Worm (Caenorhabditis elegans) whole organism, L3 larva: ENCODE measurements around the gene Y39A1A.17.

Experiments used
- R02D3.7 ChIP-seq: fragments of 150-350 bp; optimal IDR thresholded peaks from 2 replicates; lab custom pipeline; 2014; ENCODE audit warnings: missing biosample characterization, missing genetic modification characterization
- aly-2 ChIP-seq: fragments of 150-350 bp; optimal IDR thresholded peaks from 2 replicates; lab custom pipeline; 2014; ENCODE audit warnings: missing biosample characterization, missing genetic modification characterization
- ama-1 ChIP-seq: fragments of 150-350 bp; optimal IDR thresholded peaks from 2 replicates; lab custom pipeline; 2018
- ceh-16 ChIP-seq: sonication (generic microtip); optimal IDR thresholded peaks from 2 replicates; lab custom pipeline; 2017; ENCODE audit warnings: missing biosample characterization, missing genetic modification characterization
- ceh-28 ChIP-seq: fragments of 150-350 bp; optimal IDR thresholded peaks from 2 replicates; lab custom pipeline; 2014; ENCODE audit warnings: missing biosample characterization, missing genetic modification reagents, missing genetic modification characterization
- ceh-82 ChIP-seq: fragments of 150-350 bp; optimal IDR thresholded peaks from 2 replicates; lab custom pipeline; 2014; ENCODE audit warnings: missing biosample characterization, missing genetic modification characterization
- ceh-9 ChIP-seq: sonication (generic microtip); optimal IDR thresholded peaks from 2 replicates; lab custom pipeline; 2018; ENCODE audit warnings: missing biosample characterization, missing genetic modification characterization
- daf-12 ChIP-seq: fragments of 150-350 bp; optimal IDR thresholded peaks from 2 replicates; lab custom pipeline; 2014; ENCODE audit warnings: missing biosample characterization, missing genetic modification reagents, missing genetic modification characterization
- egl-27 ChIP-seq: sonication (generic microtip); optimal IDR thresholded peaks from 4 replicates; lab custom pipeline; 2017; ENCODE audit warnings: missing biosample characterization, missing genetic modification reagents, missing genetic modification characterization
- elt-1 ChIP-seq: fragments of 150-350 bp; optimal IDR thresholded peaks from 2 replicates; lab custom pipeline; 2014; ENCODE audit warnings: missing biosample characterization, missing genetic modification characterization
- elt-2 ChIP-seq: sonication (generic microtip); optimal IDR thresholded peaks from 2 replicates; lab custom pipeline; 2016; ENCODE audit warnings: missing genetic modification reagents, mild to moderate bottlenecking, missing genetic modification characterization, missing compliant biosample characterization
- elt-3 ChIP-seq, 3 experiments: fragments of 150-350 bp in 1 of 3; sonication (generic microtip) in 2 of 3; optimal IDR thresholded peaks; 2 replicates in 2 of 3; 4 replicates in 1 of 3; lab custom pipeline; 2014 to 2017; ENCODE audit warnings: missing biosample characterization in 3 of 3, missing genetic modification characterization in 3 of 3
- fkh-10 ChIP-seq: sonication (generic microtip); optimal IDR thresholded peaks from 2 replicates; lab custom pipeline; 2017; ENCODE audit warnings: missing biosample characterization, missing genetic modification reagents, missing genetic modification characterization
- fkh-2 ChIP-seq: fragments of 150-350 bp; optimal IDR thresholded peaks from 2 replicates; lab custom pipeline; 2014; ENCODE audit warnings: missing biosample characterization, missing genetic modification reagents, missing genetic modification characterization
- fos-1 ChIP-seq: fragments of 150-350 bp; optimal IDR thresholded peaks from 2 replicates; lab custom pipeline; 2014; ENCODE audit warnings: missing biosample characterization, missing genetic modification characterization
- hmg-11 ChIP-seq: sonication (generic microtip); optimal IDR thresholded peaks from 2 replicates; lab custom pipeline; 2016; ENCODE audit warnings: missing genetic modification characterization, missing compliant biosample characterization
- jun-1 ChIP-seq: fragments of 150-350 bp; optimal IDR thresholded peaks from 2 replicates; lab custom pipeline; 2014; ENCODE audit warnings: missing biosample characterization, missing genetic modification reagents, missing genetic modification characterization
- lin-15B ChIP-seq: fragments of 150-350 bp; optimal IDR thresholded peaks from 2 replicates; lab custom pipeline; 2014; ENCODE audit warnings: missing biosample characterization, missing genetic modification characterization
- lsy-12 ChIP-seq: sonication (generic microtip); optimal IDR thresholded peaks from 2 replicates; lab custom pipeline; 2016; ENCODE audit warnings: mild to moderate bottlenecking, missing genetic modification characterization, missing compliant biosample characterization
- mdl-1 ChIP-seq: fragments of 150-350 bp; optimal IDR thresholded peaks from 2 replicates; lab custom pipeline; 2014; ENCODE audit warnings: missing biosample characterization, missing genetic modification characterization
- mml-1 ChIP-seq: fragments of 150-350 bp; sonication (generic microtip); optimal IDR thresholded peaks from 3 replicates; lab custom pipeline; 2014; ENCODE audit warnings: missing biosample characterization, missing genetic modification characterization
- nhr-11 ChIP-seq: fragments of 150-350 bp; optimal IDR thresholded peaks from 2 replicates; lab custom pipeline; 2014; ENCODE audit warnings: missing biosample characterization, missing genetic modification characterization
- nhr-12 ChIP-seq: fragments of 150-350 bp; optimal IDR thresholded peaks from 2 replicates; lab custom pipeline; 2014; ENCODE audit warnings: missing biosample characterization, missing genetic modification characterization
- nhr-23 ChIP-seq: fragments of 150-350 bp; optimal IDR thresholded peaks from 2 replicates; lab custom pipeline; 2014; ENCODE audit warnings: missing biosample characterization, missing genetic modification reagents, missing genetic modification characterization
- nhr-237 ChIP-seq: fragments of 150-350 bp; optimal IDR thresholded peaks from 2 replicates; lab custom pipeline; 2014; ENCODE audit warnings: missing biosample characterization, missing genetic modification characterization
- nhr-25 ChIP-seq: sonication (generic microtip); optimal IDR thresholded peaks from 2 replicates; lab custom pipeline; 2017; ENCODE audit warnings: missing biosample characterization, missing genetic modification characterization
- nhr-43 ChIP-seq: sonication (generic microtip); optimal IDR thresholded peaks from 2 replicates; lab custom pipeline; 2016; ENCODE audit warnings: mild to moderate bottlenecking, missing genetic modification characterization, missing compliant biosample characterization; ENCODE audit not compliant: poor library complexity, severe bottlenecking
- nhr-76 ChIP-seq: fragments of 150-350 bp; sonication (generic microtip); optimal IDR thresholded peaks from 5 replicates; lab custom pipeline; 2014; ENCODE audit warnings: missing biosample characterization, missing genetic modification characterization
- nhr-77 ChIP-seq: fragments of 150-350 bp; optimal IDR thresholded peaks from 2 replicates; lab custom pipeline; 2014; ENCODE audit warnings: missing biosample characterization, missing genetic modification characterization
- pha-4 ChIP-seq: fragments of 150-350 bp; optimal IDR thresholded peaks from 2 replicates; lab custom pipeline; 2014; ENCODE audit warnings: missing biosample characterization, missing genetic modification reagents, missing genetic modification characterization
- pqm-1 ChIP-seq: fragments of 150-350 bp; optimal IDR thresholded peaks from 2 replicates; lab custom pipeline; 2017; ENCODE audit warnings: missing biosample characterization, missing genetic modification characterization, inconsistent platforms
- snpc-4 ChIP-seq: fragments of 150-350 bp; optimal IDR thresholded peaks from 2 replicates; lab custom pipeline; 2014; ENCODE audit warnings: missing biosample characterization, missing genetic modification characterization
- tbx-2 ChIP-seq: sonication (generic microtip); optimal IDR thresholded peaks from 2 replicates; lab custom pipeline; 2016; ENCODE audit warnings: mild to moderate bottlenecking, missing genetic modification characterization, missing compliant biosample characterization
- unc-39 ChIP-seq: sonication (generic microtip); optimal IDR thresholded peaks from 4 replicates; lab custom pipeline; 2017; ENCODE audit warnings: missing biosample characterization, missing genetic modification characterization
- unc-62 ChIP-seq: fragments of 150-350 bp; sonication (generic microtip); optimal IDR thresholded peaks from 4 replicates; lab custom pipeline; 2014; ENCODE audit warnings: missing biosample characterization, missing genetic modification reagents, missing genetic modification characterization
- zag-1 ChIP-seq: fragments of 150-350 bp; optimal IDR thresholded peaks from 2 replicates; lab custom pipeline; 2014; ENCODE audit warnings: missing biosample characterization, missing genetic modification characterization
- ztf-4 ChIP-seq: fragments of 150-350 bp; optimal IDR thresholded peaks from 2 replicates; lab custom pipeline; 2014; ENCODE audit warnings: missing biosample characterization, missing genetic modification characterization

Y39A1A.17 gene

ce11 chrIII:10717479-10717878 is 26.6 kb upstream of the Y39A1A.17 start (continued):
- no peak for TF ChIP-seq nhr-12 (tag; lab: Kevin White, UChicago)
- no peak for TF ChIP-seq lin-15B (tag; lab: Kevin White, UChicago)
- TF ChIP-seq ceh-16 (tag; lab: Kevin White, UChicago) = no peak
- TF ChIP-seq nhr-23 (tag; lab: Kevin White, UChicago) = peak; percentile 87
- TF ChIP-seq tbx-2 (tag; lab: Kevin White, UChicago) = peak; percentile 41
- TF ChIP-seq unc-62 (GFP tag; lab: Kevin White, UChicago) = no peak
- peak; percentile 93 for TF ChIP-seq nhr-25 (tag; lab: Kevin White, UChicago)
- TF ChIP-seq ceh-82 (tag; lab: Kevin White, UChicago) = no peak
- peak; percentile 87 for TF ChIP-seq ztf-4 (tag; lab: Kevin White, UChicago)
- TF ChIP-seq hmg-11 (tag; lab: Kevin White, UChicago) = no peak
- TF ChIP-seq elt-3 (tag; optimal IDR thresholded peaks at IDR 0.05; lab: Kevin White, UChicago) = peak; percentile 41 to 67 (median 55)
- peak; percentile 96 for TF ChIP-seq nhr-43 (tag; lab: Kevin White, UChicago)
- TF ChIP-seq nhr-77 (tag; lab: Kevin White, UChicago) = no peak
- peak; percentile 42 for TF ChIP-seq jun-1 (tag; lab: Kevin White, UChicago)

- no peak for TF ChIP-seq aly-2 (tag; lab: Kevin White, UChicago)
- TF ChIP-seq ceh-9 = no peak
- TF ChIP-seq fos-1 (tag; lab: Kevin White, UChicago) = no peak
- TF ChIP-seq nhr-25 (tag; lab: Kevin White, UChicago) = no peak
- TF ChIP-seq zag-1 = no peak
- TF ChIP-seq hmg-11 (tag; lab: Kevin White, UChicago) = no peak
- peak; percentile 3 for TF ChIP-seq elt-2 (tag; lab: Kevin White, UChicago)
- TF ChIP-seq nhr-77 (tag; lab: Kevin White, UChicago) = no peak
- TF ChIP-seq ama-1 (lab: Kevin White, UChicago) = peak; percentile 27
- TF ChIP-seq unc-39 (tag; lab: Kevin White, UChicago) = no peak
- no peak for TF ChIP-seq pqm-1
These were observed 25.2 kb upstream of the Y39A1A.17 start, which contains the start of gene W09D10.4 for ce11 chrIII:10716091-10716490. W09D10.4 (minus strand) TSS chrIII:10716191.

- TF ChIP-seq unc-62 (GFP tag; lab: Kevin White, UChicago) = no peak
- peak; percentile 33 for TF ChIP-seq ama-1 (lab: Kevin White, UChicago)
These were observed 23.6 kb upstream of the Y39A1A.17 start for ce11 chrIII:10714541-10714940.

- peak; percentile 49 for TF ChIP-seq pha-4 (tag; lab: Kevin White, UChicago)
- peak; percentile 55 for TF ChIP-seq ceh-28 (tag; lab: Kevin White, UChicago)
- TF ChIP-seq nhr-11 = no peak
- peak; percentile 29 for TF ChIP-seq pqm-1
- peak; percentile 47 for TF ChIP-seq elt-2 (tag; lab: Kevin White, UChicago)
- peak; percentile 68 for TF ChIP-seq lsy-12
- TF ChIP-seq nhr-23 (tag; lab: Kevin White, UChicago) = peak; percentile 72
- peak; percentile 90 for TF ChIP-seq ama-1 (lab: Kevin White, UChicago)
- no peak for TF ChIP-seq snpc-4 (tag; lab: Kevin White, UChicago)
- TF ChIP-seq nhr-43 (tag; lab: Kevin White, UChicago) = peak; percentile 47
- TF ChIP-seq ztf-4 (tag; lab: Kevin White, UChicago) = peak; percentile 43
These were observed 20.3 kb upstream of the Y39A1A.17 start, which contains the start of gene W09D10.5 for ce11 chrIII:10711192-10711673. W09D10.5 (minus strand) TSS chrIII:10711536.

ce11 chrIII:10709676-10710075 is 18.8 kb upstream of the Y39A1A.17 start:
- TF ChIP-seq daf-12 (tag; lab: Kevin White, UChicago) (no peak), nhr-237 (tag; lab: Kevin White, UChicago) (no peak), fkh-2 (tag; lab: Kevin White, UChicago) (no peak), mdl-1 (tag; lab: Kevin White, UChicago) (no peak), fkh-10 (no peak), R02D3.7 (no peak), egl-27 (tag; lab: Kevin White, UChicago) (no peak), jun-1 (tag; lab: Kevin White, UChicago) (no peak), nhr-23 (tag; lab: Kevin White, UChicago) (no peak), elt-1 (no peak), lsy-12 (no peak), nhr-11 (no peak), zag-1 (no peak), ama-1 (lab: Kevin White, UChicago) (no peak), nhr-76 (no peak), mml-1 (tag; lab: Kevin White, UChicago) (no peak), nhr-77 (tag; lab: Kevin White, UChicago) (no peak), tbx-2 (tag; lab: Kevin White, UChicago) (no peak), snpc-4 (tag; lab: Kevin White, UChicago) (no peak)
